Worm (Caenorhabditis elegans) whole organism, L1 larva: ENCODE data around the gene sru-28.

Experiments
- ama-1 ChIP-seq: fragments of 150-350 bp; optimal IDR thresholded peaks from 2 replicates; lab custom pipeline; 2014
- blmp-1 ChIP-seq: fragments of 150-350 bp; optimal IDR thresholded peaks from 2 replicates; lab custom pipeline; 2014; ENCODE audit warnings: missing biosample characterization, missing genetic modification characterization
- ceh-82 ChIP-seq, 3 experiments: fragments of 150-350 bp in 1 of 3; sonication (generic microtip) in 2 of 3; optimal IDR thresholded peaks; 2 replicates each; lab custom pipeline; 2014 to 2017; ENCODE audit warnings: missing biosample characterization in 3 of 3, missing genetic modification characterization in 3 of 3
- unc-62 ChIP-seq: fragments of 150-350 bp; optimal IDR thresholded peaks from 2 replicates; lab custom pipeline; 2014; ENCODE audit warnings: missing biosample characterization, missing genetic modification reagents, missing genetic modification characterization

DNA sequence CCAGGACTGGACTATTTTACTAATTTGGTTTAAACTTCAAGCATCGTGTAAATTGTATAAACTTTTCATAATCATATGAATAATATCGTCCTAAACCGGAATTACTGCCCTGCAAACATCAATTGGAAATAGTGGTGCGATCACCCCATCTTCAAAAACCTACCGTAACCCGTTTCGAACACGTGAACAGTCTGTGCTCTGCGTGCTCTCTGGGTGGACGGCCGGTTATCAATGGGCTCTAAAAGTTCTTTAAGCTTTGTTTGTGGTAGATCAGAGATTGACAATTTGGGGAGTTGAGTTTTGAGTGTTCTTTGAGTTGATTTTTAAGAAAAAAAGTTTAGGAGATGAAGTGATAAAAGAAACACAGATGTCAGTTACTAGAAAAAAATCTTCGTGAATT, 49.5 kb upstream of the sru-28 start:
- TF ChIP-seq unc-62 = no peak
- TF ChIP-seq blmp-1 (tag; lab: Kevin White, UChicago) = no peak
- TF ChIP-seq ceh-82 (tag; optimal IDR thresholded peaks at IDR 0.05; lab: Kevin White, UChicago) = no peak
- TF ChIP-seq ama-1 (lab: Kevin White, UChicago) = no peak
